Fruit fly (Drosophila melanogaster): ENCODE data around the gene fkh.

Gene fkh

dm6 chr3R:28633746-28634145, 48.7 kb upstream of the fkh start:
- TF ChIP-seq tai (GFP tag; optimal IDR thresholded peaks at IDR 0.05): peak; percentile 26
- TF ChIP-seq Hnf4 (GFP tag; optimal IDR thresholded peaks at IDR 0.05): peak; percentile 45
- TF ChIP-seq Hr83 (GFP tag; optimal IDR thresholded peaks at IDR 0.05; ENCODE audit: poor library complexity, severe bottlenecking): no peak
- TF ChIP-seq psq (GFP tag; optimal IDR thresholded peaks at IDR 0.05): peak; percentile 0
- TF ChIP-seq ey (GFP tag; optimal IDR thresholded peaks at IDR 0.05): peak; percentile 62
- no peak for TF ChIP-seq CrebA (GFP tag; optimal IDR thresholded peaks at IDR 0.05; ENCODE audit: borderline replicate concordance)
- peak; percentile 69 for TF ChIP-seq fru (GFP tag; optimal IDR thresholded peaks at IDR 0.05)
- TF ChIP-seq CG9705 (GFP tag; optimal IDR thresholded peaks at IDR 0.05): no peak
- peak; percentile 41 for TF ChIP-seq Sp1 (GFP tag; optimal IDR thresholded peaks at IDR 0.05)
- TF ChIP-seq GATAd (GFP tag; optimal IDR thresholded peaks at IDR 0.05): no peak
- TF ChIP-seq Dif (GFP tag; optimal IDR thresholded peaks at IDR 0.05; ENCODE audit: partially characterized antibody): no peak
- peak; percentile 53 for TF ChIP-seq OdsH (GFP tag; optimal IDR thresholded peaks at IDR 0.05)
- TF ChIP-seq Abd-B (GFP tag; optimal IDR thresholded peaks at IDR 0.05): no peak
- TF ChIP-seq sv (GFP tag; optimal IDR thresholded peaks at IDR 0.05): no peak
- peak; percentile 59 for TF ChIP-seq h (GFP tag; optimal IDR thresholded peaks at IDR 0.05)
- no peak for TF ChIP-seq jim (GFP tag; optimal IDR thresholded peaks at IDR 0.05)
- TF ChIP-seq Mio (GFP tag; optimal IDR thresholded peaks at IDR 0.05): no peak
- TF ChIP-seq Dfd (GFP tag; optimal IDR thresholded peaks at IDR 0.05): no peak
- no peak for TF ChIP-seq Vsx2 (GFP tag; optimal IDR thresholded peaks at IDR 0.05; ENCODE audit: partially characterized antibody)
- TF ChIP-seq rgr (GFP tag; optimal IDR thresholded peaks at IDR 0.05): peak; percentile 54
- peak; percentile 56 for TF ChIP-seq HLH106 (tag; optimal IDR thresholded peaks at IDR 0.05)
- TF ChIP-seq dmrt93B (GFP tag; optimal IDR thresholded peaks at IDR 0.05): peak; percentile 19
- no peak for TF ChIP-seq dsf (GFP tag; optimal IDR thresholded peaks at IDR 0.05; ENCODE audit: borderline replicate concordance)
- no peak for TF ChIP-seq Myc (optimal IDR thresholded peaks at IDR 0.05)
- TF ChIP-seq Jra (GFP tag; optimal IDR thresholded peaks at IDR 0.05): peak; percentile 4
- peak; percentile 36 for TF ChIP-seq woc (GFP tag; optimal IDR thresholded peaks at IDR 0.05)
- no peak for TF ChIP-seq sage (GFP tag; optimal IDR thresholded peaks at IDR 0.05)
- no peak for TF ChIP-seq brk (GFP tag; optimal IDR thresholded peaks at IDR 0.05)
- TF ChIP-seq dl (GFP tag; optimal IDR thresholded peaks at IDR 0.05; ENCODE audit: insufficient read depth in 1 of 2, partially characterized antibody in 2 of 2): no peak
- TF ChIP-seq br (GFP tag; optimal IDR thresholded peaks at IDR 0.05): peak; percentile 66
- no peak for TF ChIP-seq Hr78 (GFP tag; optimal IDR thresholded peaks at IDR 0.05)
- no peak for TF ChIP-seq pan (optimal IDR thresholded peaks at IDR 0.05)
- TF ChIP-seq usp (GFP tag; optimal IDR thresholded peaks at IDR 0.05): no peak
- no peak for TF ChIP-seq lola (GFP tag; optimal IDR thresholded peaks at IDR 0.05)
- TF ChIP-seq N (GFP tag; optimal IDR thresholded peaks at IDR 0.05): no peak
- TF ChIP-seq foxo (GFP tag; optimal IDR thresholded peaks at IDR 0.05): peak in 1 of 2 experiments; percentile 62
- TF ChIP-seq CG32264 (GFP tag; optimal IDR thresholded peaks at IDR 0.05): no peak
- no peak for TF ChIP-seq Rel (GFP tag; optimal IDR thresholded peaks at IDR 0.05)
- TF ChIP-seq Rel (tag; optimal IDR thresholded peaks at IDR 0.05): no peak

- TF ChIP-seq tai (GFP tag; optimal IDR thresholded peaks at IDR 0.05): no peak
- no peak for TF ChIP-seq Jra (GFP tag; optimal IDR thresholded peaks at IDR 0.05)
- TF ChIP-seq Hnf4 (GFP tag; optimal IDR thresholded peaks at IDR 0.05): peak; percentile 26
- peak; percentile 1 for TF ChIP-seq ey (GFP tag; optimal IDR thresholded peaks at IDR 0.05)
- peak; percentile 52 for TF ChIP-seq fru (GFP tag; optimal IDR thresholded peaks at IDR 0.05)
- TF ChIP-seq OdsH (GFP tag; optimal IDR thresholded peaks at IDR 0.05): peak; percentile 16
- TF ChIP-seq h (GFP tag; optimal IDR thresholded peaks at IDR 0.05): peak; percentile 31
- peak in 1 of 2 experiments; percentile 52 for TF ChIP-seq foxo (GFP tag; optimal IDR thresholded peaks at IDR 0.05)
- no peak for TF ChIP-seq Sp1 (GFP tag; optimal IDR thresholded peaks at IDR 0.05)
- TF ChIP-seq Dfd (GFP tag; optimal IDR thresholded peaks at IDR 0.05): no peak
- TF ChIP-seq psq (GFP tag; optimal IDR thresholded peaks at IDR 0.05): peak; percentile 13
- TF ChIP-seq Hr83 (GFP tag; optimal IDR thresholded peaks at IDR 0.05; ENCODE audit: poor library complexity, severe bottlenecking): no peak
- peak; percentile 37 for TF ChIP-seq br (GFP tag; optimal IDR thresholded peaks at IDR 0.05)
These were observed 46.7 kb upstream of the fkh start for dm6 chr3R:28631753-28632152.
